Fruit fly (Drosophila melanogaster): ENCODE data around the gene CG3345.

Gene CG3345

dm6 chr2L:273603-274002 lies 4.7 kb downstream of the CG3345 start, which contains the start of the genes mbm and CG11555:
Gene mbm (minus strand): TSS chr2L:273715.
Gene CG11555 (plus strand): TSS chr2L:273836.
- TF ChIP-seq Myc (optimal IDR thresholded peaks at IDR 0.05): peak; percentile 94
- no peak for TF ChIP-seq dsf (GFP tag; optimal IDR thresholded peaks at IDR 0.05; ENCODE audit: borderline replicate concordance)
- no peak for TF ChIP-seq dl (GFP tag; optimal IDR thresholded peaks at IDR 0.05; ENCODE audit: insufficient read depth in 1 of 2, partially characterized antibody in 2 of 2)
- peak; percentile 40 for TF ChIP-seq Sp1 (GFP tag; optimal IDR thresholded peaks at IDR 0.05)
- TF ChIP-seq HLH106 (tag; optimal IDR thresholded peaks at IDR 0.05): peak; percentile 56
- TF ChIP-seq CG32264 (GFP tag; optimal IDR thresholded peaks at IDR 0.05): no peak
- no peak for TF ChIP-seq Rel (GFP tag; optimal IDR thresholded peaks at IDR 0.05)
- TF ChIP-seq Rel (tag; optimal IDR thresholded peaks at IDR 0.05): peak; percentile 6

- TF ChIP-seq Jra (GFP tag; optimal IDR thresholded peaks at IDR 0.05) (peak; percentile 5), jim (GFP tag; optimal IDR thresholded peaks at IDR 0.05) (no peak), usp (GFP tag; optimal IDR thresholded peaks at IDR 0.05) (no peak), psq (GFP tag; optimal IDR thresholded peaks at IDR 0.05) (no peak), Hr83 (GFP tag; optimal IDR thresholded peaks at IDR 0.05; ENCODE audit: poor library complexity, severe bottlenecking) (peak; percentile 49), Rel (GFP tag; optimal IDR thresholded peaks at IDR 0.05) (no peak), Rel (tag; optimal IDR thresholded peaks at IDR 0.05) (peak; percentile 87), ey (GFP tag; optimal IDR thresholded peaks at IDR 0.05) (peak; percentile 25), lola (GFP tag; optimal IDR thresholded peaks at IDR 0.05) (no peak), OdsH (GFP tag; optimal IDR thresholded peaks at IDR 0.05) (no peak), tai (GFP tag; optimal IDR thresholded peaks at IDR 0.05) (no peak), Abd-B (GFP tag; optimal IDR thresholded peaks at IDR 0.05) (no peak), CG9705 (GFP tag; optimal IDR thresholded peaks at IDR 0.05) (no peak), HLH106 (tag; optimal IDR thresholded peaks at IDR 0.05) (peak; percentile 7), Myc (optimal IDR thresholded peaks at IDR 0.05) (peak; percentile 46)
Observed at dm6 chr2L:277122-277671, 8.3 kb downstream of the CG3345 start, which contains the start of gene smo. Gene smo (plus strand): TSS chr2L:277582.

DNA sequence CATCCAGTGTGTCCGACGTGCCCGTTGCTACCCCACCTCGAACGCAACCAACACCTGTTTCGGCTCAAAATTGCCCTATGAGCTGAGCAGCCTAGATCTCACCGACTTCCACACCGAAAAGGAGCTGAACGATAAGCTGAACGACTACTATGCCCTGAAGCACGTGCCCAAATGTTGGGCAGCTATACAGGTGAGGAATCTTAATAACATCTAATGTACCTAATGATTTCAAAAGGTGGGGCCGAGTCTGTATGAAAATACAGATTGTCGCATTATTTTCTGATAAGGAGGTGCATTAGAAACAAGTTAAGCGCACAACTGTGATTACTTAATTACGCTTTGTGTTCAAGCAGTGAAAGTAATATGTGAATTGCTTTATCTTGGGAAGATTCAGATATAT lies 9.2 kb downstream of the CG3345 start, which contains the start of gene CG17078:
TSS of gene CG17078 (minus strand) at position 101 of the 400 bp plus-strand sequence.
- no peak for TF ChIP-seq tai (GFP tag; optimal IDR thresholded peaks at IDR 0.05)
- no peak for TF ChIP-seq pan (optimal IDR thresholded peaks at IDR 0.05)
- TF ChIP-seq OdsH (GFP tag; optimal IDR thresholded peaks at IDR 0.05): no peak
- no peak for TF ChIP-seq foxo (GFP tag; optimal IDR thresholded peaks at IDR 0.05)
- no peak for TF ChIP-seq rgr (GFP tag; optimal IDR thresholded peaks at IDR 0.05)
- TF ChIP-seq dsf (GFP tag; optimal IDR thresholded peaks at IDR 0.05; ENCODE audit: borderline replicate concordance): no peak
- no peak for TF ChIP-seq usp (GFP tag; optimal IDR thresholded peaks at IDR 0.05)
- TF ChIP-seq CG32264 (GFP tag; optimal IDR thresholded peaks at IDR 0.05): no peak
- TF ChIP-seq fru (GFP tag; optimal IDR thresholded peaks at IDR 0.05): no peak
- TF ChIP-seq Myc (optimal IDR thresholded peaks at IDR 0.05): no peak
- no peak for TF ChIP-seq Dif (GFP tag; optimal IDR thresholded peaks at IDR 0.05; ENCODE audit: partially characterized antibody)
- no peak for TF ChIP-seq GATAd (GFP tag; optimal IDR thresholded peaks at IDR 0.05)
- TF ChIP-seq sv (GFP tag; optimal IDR thresholded peaks at IDR 0.05): no peak
- TF ChIP-seq Hr78 (GFP tag; optimal IDR thresholded peaks at IDR 0.05): no peak
- no peak for TF ChIP-seq Hnf4 (GFP tag; optimal IDR thresholded peaks at IDR 0.05)
- no peak for TF ChIP-seq Vsx2 (GFP tag; optimal IDR thresholded peaks at IDR 0.05; ENCODE audit: partially characterized antibody)
- TF ChIP-seq Abd-B (GFP tag; optimal IDR thresholded peaks at IDR 0.05): no peak
- TF ChIP-seq dl (GFP tag; optimal IDR thresholded peaks at IDR 0.05; ENCODE audit: insufficient read depth in 1 of 2, partially characterized antibody in 2 of 2): no peak

dm6 chr2L:283071-283482 lies 14.2 kb downstream of the CG3345 start, which contains the start of gene CG11601:
Gene CG11601 (minus strand): TSS chr2L:283269.
- TF ChIP-seq Myc (optimal IDR thresholded peaks at IDR 0.05) (peak; percentile 86), ey (GFP tag; optimal IDR thresholded peaks at IDR 0.05) (peak; percentile 14), Vsx2 (GFP tag; optimal IDR thresholded peaks at IDR 0.05; ENCODE audit: partially characterized antibody) (peak; percentile 99), dl (GFP tag; optimal IDR thresholded peaks at IDR 0.05; ENCODE audit: insufficient read depth in 1 of 2, partially characterized antibody in 2 of 2) (peak; percentile 65 to 92), Sp1 (GFP tag; optimal IDR thresholded peaks at IDR 0.05) (peak; percentile 45), Dif (GFP tag; optimal IDR thresholded peaks at IDR 0.05; ENCODE audit: partially characterized antibody) (peak; percentile 97), dsf (GFP tag; optimal IDR thresholded peaks at IDR 0.05; ENCODE audit: borderline replicate concordance) (no peak), rgr (GFP tag; optimal IDR thresholded peaks at IDR 0.05) (no peak), Hr78 (GFP tag; optimal IDR thresholded peaks at IDR 0.05) (no peak), Abd-B (GFP tag; optimal IDR thresholded peaks at IDR 0.05) (no peak), sage (GFP tag; optimal IDR thresholded peaks at IDR 0.05) (no peak), fru (GFP tag; optimal IDR thresholded peaks at IDR 0.05) (no peak), woc (GFP tag; optimal IDR thresholded peaks at IDR 0.05) (no peak), Dfd (GFP tag; optimal IDR thresholded peaks at IDR 0.05) (no peak), h (GFP tag; optimal IDR thresholded peaks at IDR 0.05) (no peak), foxo (GFP tag; optimal IDR thresholded peaks at IDR 0.05) (peak in 1 of 2 experiments; percentile 15), pan (optimal IDR thresholded peaks at IDR 0.05) (no peak), Jra (GFP tag; optimal IDR thresholded peaks at IDR 0.05) (no peak), Hr83 (GFP tag; optimal IDR thresholded peaks at IDR 0.05; ENCODE audit: poor library complexity, severe bottlenecking) (peak; percentile 37), Hnf4 (GFP tag; optimal IDR thresholded peaks at IDR 0.05) (peak; percentile 60), CG9705 (GFP tag; optimal IDR thresholded peaks at IDR 0.05) (no peak), br (GFP tag; optimal IDR thresholded peaks at IDR 0.05) (no peak), OdsH (GFP tag; optimal IDR thresholded peaks at IDR 0.05) (peak; percentile 8), N (GFP tag; optimal IDR thresholded peaks at IDR 0.05) (no peak), Rel (GFP tag; optimal IDR thresholded peaks at IDR 0.05) (no peak), Rel (tag; optimal IDR thresholded peaks at IDR 0.05) (peak; percentile 17), Mio (GFP tag; optimal IDR thresholded peaks at IDR 0.05) (no peak), HLH106 (tag; optimal IDR thresholded peaks at IDR 0.05) (peak; percentile 36), tai (GFP tag; optimal IDR thresholded peaks at IDR 0.05) (no peak), sv (GFP tag; optimal IDR thresholded peaks at IDR 0.05) (peak; percentile 25), jim (GFP tag; optimal IDR thresholded peaks at IDR 0.05) (no peak), CG32264 (GFP tag; optimal IDR thresholded peaks at IDR 0.05) (no peak), lola (GFP tag; optimal IDR thresholded peaks at IDR 0.05) (no peak), brk (GFP tag; optimal IDR thresholded peaks at IDR 0.05) (no peak)

All from whole organism, wandering third instar larva.